Worm (Caenorhabditis elegans) whole organism, young adult: ENCODE results near the gene sqd-1.

Experiments
- B0035.1 ChIP-seq: sonication (generic microtip); optimal IDR thresholded peaks from 2 replicates; lab custom pipeline; 2016; ENCODE audit warnings: missing genetic modification characterization, mild to moderate bottlenecking, missing compliant biosample characterization, missing genotype, missing genetic modification reagents
- F49E8.2 ChIP-seq: sonication (generic microtip); optimal IDR thresholded peaks from 3 replicates; lab custom pipeline; 2017; ENCODE audit warnings: missing genetic modification characterization, mild to moderate bottlenecking, missing compliant biosample characterization, antibody characterized with exemption, moderate library complexity; ENCODE audit not compliant: insufficient read depth

ce11 chrIV:6307439-6307838, 16.5 kb upstream of the sqd-1 start, which contains the start of gene csp-2:
- TF ChIP-seq B0035.1 (tag; lab: Kevin White, UChicago) (no peak), F49E8.2 (tag; lab: Kevin White, UChicago) (no peak)
